Worm (Caenorhabditis elegans) whole organism, L3 larva: ENCODE results near the gene hcp-1.

Experiments used
- R02D3.7 ChIP-seq: fragments of 150-350 bp; optimal IDR thresholded peaks from 2 replicates; lab custom pipeline; 2014; ENCODE audit warnings: missing biosample characterization, missing genetic modification characterization
- ama-1 ChIP-seq: fragments of 150-350 bp; optimal IDR thresholded peaks from 2 replicates; lab custom pipeline; 2018
- ceh-16 ChIP-seq: sonication (generic microtip); optimal IDR thresholded peaks from 2 replicates; lab custom pipeline; 2017; ENCODE audit warnings: missing biosample characterization, missing genetic modification characterization
- ceh-9 ChIP-seq: sonication (generic microtip); optimal IDR thresholded peaks from 2 replicates; lab custom pipeline; 2018; ENCODE audit warnings: missing biosample characterization, missing genetic modification characterization
- egl-27 ChIP-seq: sonication (generic microtip); optimal IDR thresholded peaks from 4 replicates; lab custom pipeline; 2017; ENCODE audit warnings: missing biosample characterization, missing genetic modification reagents, missing genetic modification characterization
- lin-39 ChIP-seq: fragments of 150-350 bp; optimal IDR thresholded peaks from 2 replicates; lab custom pipeline; 2018; ENCODE audit warnings: missing biosample characterization, missing genetic modification reagents, missing genetic modification characterization
- nfya-1 ChIP-seq: sonication (generic microtip); optimal IDR thresholded peaks from 2 replicates; lab custom pipeline; 2017; ENCODE audit warnings: missing genetic modification characterization, mild to moderate bottlenecking, missing compliant biosample characterization, antibody characterized with exemption, moderate library complexity; ENCODE audit not compliant: insufficient read depth
- nhr-12 ChIP-seq: fragments of 150-350 bp; optimal IDR thresholded peaks from 2 replicates; lab custom pipeline; 2014; ENCODE audit warnings: missing biosample characterization, missing genetic modification characterization
- pha-4 ChIP-seq: fragments of 150-350 bp; optimal IDR thresholded peaks from 2 replicates; lab custom pipeline; 2014; ENCODE audit warnings: missing biosample characterization, missing genetic modification reagents, missing genetic modification characterization
- snpc-4 ChIP-seq: fragments of 150-350 bp; optimal IDR thresholded peaks from 2 replicates; lab custom pipeline; 2014; ENCODE audit warnings: missing biosample characterization, missing genetic modification characterization
- unc-39 ChIP-seq: sonication (generic microtip); optimal IDR thresholded peaks from 4 replicates; lab custom pipeline; 2017; ENCODE audit warnings: missing biosample characterization, missing genetic modification characterization
- unc-62 ChIP-seq: fragments of 150-350 bp; sonication (generic microtip); optimal IDR thresholded peaks from 4 replicates; lab custom pipeline; 2014; ENCODE audit warnings: missing biosample characterization, missing genetic modification reagents, missing genetic modification characterization
- ztf-11 ChIP-seq: fragments of 150-350 bp; optimal IDR thresholded peaks from 2 replicates; lab custom pipeline; 2014; ENCODE audit warnings: missing biosample characterization, missing genetic modification characterization

DNA sequence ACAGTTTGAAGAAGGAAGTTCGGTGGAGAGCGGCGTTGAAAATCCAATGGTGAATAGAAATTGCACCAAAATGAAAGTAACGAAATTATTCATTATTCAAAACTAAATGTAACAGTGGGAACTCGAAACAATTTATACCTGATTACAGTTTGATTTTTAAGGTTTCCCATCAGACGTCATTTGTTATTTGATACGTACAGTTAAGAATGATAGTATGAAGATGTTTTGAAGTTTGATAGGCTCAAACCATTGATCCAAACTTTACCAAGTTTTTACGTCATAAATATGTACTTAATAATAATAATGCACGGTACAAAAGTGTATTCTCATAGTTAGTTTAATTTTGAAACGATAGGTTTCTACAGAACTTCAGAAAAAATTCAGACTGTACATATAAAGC, 35.9 kb upstream of the hcp-1 start, which contains the start of gene spp-20:
- no peak for TF ChIP-seq ceh-16
- no peak for TF ChIP-seq pha-4 (tag; lab: Kevin White, UChicago)
- TF ChIP-seq lin-39 (tag; lab: Kevin White, UChicago), result no peak
- no peak for TF ChIP-seq R02D3.7 (tag; lab: Kevin White, UChicago)
- no peak for TF ChIP-seq ceh-9 (tag; lab: Kevin White, UChicago)
- no peak for TF ChIP-seq ama-1 (lab: Kevin White, UChicago)
- TF ChIP-seq nfya-1 (tag; lab: Kevin White, UChicago), result no peak
- TF ChIP-seq unc-62 (GFP tag; lab: Kevin White, UChicago), result no peak
- no peak for TF ChIP-seq unc-39 (tag; lab: Kevin White, UChicago)
- TF ChIP-seq ztf-11, result no peak
- TF ChIP-seq nhr-12 (tag; lab: Kevin White, UChicago), result no peak
- no peak for TF ChIP-seq egl-27 (tag; lab: Kevin White, UChicago)
- no peak for TF ChIP-seq snpc-4 (tag; lab: Kevin White, UChicago)
